Worm (Caenorhabditis elegans) whole organism, late embryonic: ENCODE measurements around the gene B0546.3.

ENCODE experiments used
- C38D4.7 ChIP-seq: fragments of 200-800 bp; sonication (Bioruptor generic); optimal IDR thresholded peaks from 2 replicates; lab custom pipeline; 2018; ENCODE audit warnings: mild to moderate bottlenecking, missing genetic modification characterization, moderate library complexity, missing compliant biosample characterization
- F13H6.1 ChIP-seq: sonication (generic microtip); optimal IDR thresholded peaks from 2 replicates; lab custom pipeline; 2016; ENCODE audit warnings: missing genetic modification characterization, missing compliant biosample characterization
- T23F11.4 ChIP-seq: fragments of 200-800 bp; sonication (Bioruptor generic); optimal IDR thresholded peaks from 2 replicates; lab custom pipeline; 2018; ENCODE audit warnings: mild to moderate bottlenecking, missing genetic modification characterization, missing compliant biosample characterization
- Y22D7AL.16 ChIP-seq: sonication (generic microtip); optimal IDR thresholded peaks from 2 replicates; lab custom pipeline; 2016; ENCODE audit warnings: missing genetic modification characterization, missing compliant biosample characterization
- ama-1 ChIP-seq: fragments of 150-350 bp; optimal IDR thresholded peaks from 2 replicates; lab custom pipeline; 2014
- ceh-22 ChIP-seq: sonication (generic microtip); optimal IDR thresholded peaks from 2 replicates; lab custom pipeline; 2017; ENCODE audit warnings: missing biosample characterization, missing genetic modification characterization
- ceh-24 ChIP-seq: sonication (generic microtip); optimal IDR thresholded peaks from 2 replicates; lab custom pipeline; 2016; ENCODE audit warnings: mild to moderate bottlenecking, missing genetic modification characterization, missing compliant biosample characterization
- ceh-30 ChIP-seq: fragments of 150-350 bp; optimal IDR thresholded peaks from 2 replicates; lab custom pipeline; 2014; ENCODE audit warnings: missing biosample characterization, missing genetic modification characterization
- ceh-31 ChIP-seq: sonication (generic microtip); optimal IDR thresholded peaks from 2 replicates; lab custom pipeline; 2016; ENCODE audit warnings: missing genetic modification characterization, missing compliant biosample characterization
- ceh-34 ChIP-seq: sonication (generic microtip); optimal IDR thresholded peaks from 2 replicates; lab custom pipeline; 2016; ENCODE audit warnings: mild to moderate bottlenecking, missing genetic modification characterization, missing compliant biosample characterization
- ceh-45 ChIP-seq: fragments of 200-800 bp; sonication (Bioruptor generic); IDR thresholded peaks from 2 replicates; pipeline ENCODE4 v1.3.6; 2022; ENCODE audit warnings: missing genetic modification reagents, missing genetic modification characterization, missing compliant biosample characterization
- ceh-48 ChIP-seq: sonication (generic microtip); optimal IDR thresholded peaks from 2 replicates; lab custom pipeline; 2016; ENCODE audit warnings: missing genetic modification characterization, inconsistent platforms, missing compliant biosample characterization
- ceh-9 ChIP-seq: sonication (generic microtip); optimal IDR thresholded peaks from 2 replicates; lab custom pipeline; 2016; ENCODE audit warnings: mild to moderate bottlenecking, missing genetic modification characterization, inconsistent platforms, missing compliant biosample characterization
- dve-1 ChIP-seq: sonication (generic microtip); optimal IDR thresholded peaks from 2 replicates; lab custom pipeline; 2017; ENCODE audit warnings: antibody characterized with exemption, mild to moderate bottlenecking, missing genetic modification characterization, missing compliant biosample characterization
- elt-2 ChIP-seq: sonication (generic microtip); optimal IDR thresholded peaks from 2 replicates; lab custom pipeline; 2016; ENCODE audit warnings: missing genetic modification reagents, missing genetic modification characterization, missing compliant biosample characterization
- elt-4 ChIP-seq: sonication (generic microtip); optimal IDR thresholded peaks from 2 replicates; lab custom pipeline; 2016; ENCODE audit warnings: missing genetic modification characterization, missing compliant biosample characterization
- ets-4 ChIP-seq: sonication (generic microtip); optimal IDR thresholded peaks from 2 replicates; lab custom pipeline; 2016; ENCODE audit warnings: missing genetic modification characterization, missing compliant biosample characterization
- eyg-1 ChIP-seq: sonication (generic microtip); optimal IDR thresholded peaks from 2 replicates; lab custom pipeline; 2016; ENCODE audit warnings: missing genotype, missing genetic modification characterization, missing compliant biosample characterization
- fkh-6 ChIP-seq: sonication (generic microtip); optimal IDR thresholded peaks from 2 replicates; lab custom pipeline; 2016; ENCODE audit warnings: missing genetic modification characterization, missing compliant biosample characterization
- hlh-15 ChIP-seq: sonication (generic microtip); optimal IDR thresholded peaks from 2 replicates; lab custom pipeline; 2016; ENCODE audit warnings: missing genetic modification characterization, missing compliant biosample characterization
- hlh-30 ChIP-seq: sonication (generic microtip); optimal IDR thresholded peaks from 2 replicates; lab custom pipeline; 2017; ENCODE audit warnings: antibody characterized with exemption, missing genetic modification characterization, missing compliant biosample characterization; ENCODE audit not compliant: insufficient read depth
- hlh-6 ChIP-seq: sonication (generic microtip); optimal IDR thresholded peaks from 2 replicates; lab custom pipeline; 2016; ENCODE audit warnings: missing genotype, missing genetic modification characterization, missing compliant biosample characterization
- hlh-8 ChIP-seq: sonication (generic microtip); optimal IDR thresholded peaks from 2 replicates; lab custom pipeline; 2016; ENCODE audit warnings: missing genotype, missing genetic modification characterization, missing compliant biosample characterization
- lin-11 ChIP-seq: fragments of 200-800 bp; sonication (Bioruptor generic); optimal IDR thresholded peaks from 2 replicates; lab custom pipeline; 2018; ENCODE audit warnings: mild to moderate bottlenecking, missing genetic modification characterization, missing compliant biosample characterization
- nhr-232 ChIP-seq: sonication (generic microtip); optimal IDR thresholded peaks from 2 replicates; lab custom pipeline; 2016; ENCODE audit warnings: missing genetic modification characterization, missing compliant biosample characterization
- npax-4 ChIP-seq: sonication (generic microtip); optimal IDR thresholded peaks from 2 replicates; lab custom pipeline; 2016; ENCODE audit warnings: missing genetic modification characterization, missing compliant biosample characterization
- pag-3 ChIP-seq: sonication (generic microtip); optimal IDR thresholded peaks from 2 replicates; lab custom pipeline; 2016; ENCODE audit warnings: missing compliant biosample characterization, missing genetic modification characterization, borderline replicate concordance
- pat-9 ChIP-seq: fragments of 200-800 bp; sonication (Bioruptor generic); optimal IDR thresholded peaks from 2 replicates; lab custom pipeline; 2018; ENCODE audit warnings: mild to moderate bottlenecking, missing genetic modification characterization, moderate library complexity, missing compliant biosample characterization
- pha-4 ChIP-seq: fragments of 150-350 bp; optimal IDR thresholded peaks from 2 replicates; lab custom pipeline; 2018; ENCODE audit warnings: missing biosample characterization, missing genetic modification reagents, missing genetic modification characterization
- pqm-1 ChIP-seq: sonication (generic microtip); optimal IDR thresholded peaks from 2 replicates; lab custom pipeline; 2016; ENCODE audit warnings: missing genetic modification characterization, missing compliant biosample characterization
- pros-1 ChIP-seq: fragments of 150-350 bp; optimal IDR thresholded peaks from 2 replicates; lab custom pipeline; 2014; ENCODE audit warnings: missing biosample characterization, missing genetic modification reagents, missing genetic modification characterization
- rnt-1 ChIP-seq: sonication (generic microtip); optimal IDR thresholded peaks from 2 replicates; lab custom pipeline; 2016; ENCODE audit warnings: missing genetic modification characterization, missing compliant biosample characterization
- sdc-2 ChIP-seq: sonication (generic microtip); optimal IDR thresholded peaks from 2 replicates; lab custom pipeline; 2016; ENCODE audit warnings: missing genotype, missing genetic modification characterization, missing compliant biosample characterization
- syd-9 ChIP-seq: sonication (generic microtip); optimal IDR thresholded peaks from 2 replicates; lab custom pipeline; 2016; ENCODE audit warnings: mild to moderate bottlenecking, missing genetic modification characterization, moderate library complexity, missing compliant biosample characterization
- tbx-2 ChIP-seq: sonication (generic microtip); optimal IDR thresholded peaks from 2 replicates; lab custom pipeline; 2016; ENCODE audit warnings: missing genetic modification characterization, missing compliant biosample characterization
- tbx-7 ChIP-seq: sonication (generic microtip); optimal IDR thresholded peaks from 2 replicates; lab custom pipeline; 2016; ENCODE audit warnings: missing genotype, missing genetic modification characterization, missing compliant biosample characterization
- ttx-3 ChIP-seq: sonication (generic microtip); optimal IDR thresholded peaks from 2 replicates; lab custom pipeline; 2016; ENCODE audit warnings: missing genetic modification reagents, missing genetic modification characterization, missing compliant biosample characterization
- unc-3 ChIP-seq, 2 experiments: fragments of 200-800 bp in 1 of 2; sonication (Bioruptor generic) in 1 of 2; sonication (generic microtip) in 1 of 2; conservative IDR thresholded peaks in 1 of 2; optimal IDR thresholded peaks in 1 of 2; 2 replicates each; pipeline versions ENCODE4 v1.3.6 to Lab custom; 2016 to 2022; ENCODE audit warnings: missing compliant biosample characterization in 2 of 2, missing genetic modification characterization in 2 of 2, missing genetic modification reagents in 1 of 2
- unc-42 ChIP-seq: sonication (generic microtip); optimal IDR thresholded peaks from 2 replicates; lab custom pipeline; 2016; ENCODE audit warnings: missing genotype, missing genetic modification characterization, missing compliant biosample characterization
- unc-55 ChIP-seq: sonication (generic microtip); optimal IDR thresholded peaks from 2 replicates; lab custom pipeline; 2017; ENCODE audit warnings: missing biosample characterization, missing genetic modification reagents, missing genetic modification characterization
- ztf-16 ChIP-seq: sonication (generic microtip); optimal IDR thresholded peaks from 2 replicates; lab custom pipeline; 2017; ENCODE audit warnings: missing genetic modification characterization, missing compliant biosample characterization

Gene B0546.3

ce11 chrIV:3373370-3373769 is 9.3 kb downstream of the B0546.3 start:
- TF ChIP-seq C38D4.7 (no peak), tbx-7 (no peak), pat-9 (tag; lab: Kevin White, UChicago) (no peak), unc-42 (tag; lab: Kevin White, UChicago) (no peak), hlh-30 (tag; lab: Kevin White, UChicago) (no peak), hlh-15 (tag; lab: Kevin White, UChicago) (no peak), unc-55 (no peak), sdc-2 (tag; lab: Kevin White, UChicago) (no peak), ceh-22 (tag; lab: Kevin White, UChicago) (no peak), lin-11 (tag; lab: Kevin White, UChicago) (no peak), pqm-1 (tag; lab: Kevin White, UChicago) (no peak), ama-1 (no peak), ceh-24 (tag; lab: Kevin White, UChicago) (no peak), npax-4 (tag; lab: Kevin White, UChicago) (no peak)

ce11 chrIV:3368638-3369247 is 13.9 kb downstream of the B0546.3 start, which contains the start of gene vha-19:
Gene vha-19 (plus strand): TSS chrIV:3369197.
- no peak for TF ChIP-seq ceh-24 (tag; lab: Kevin White, UChicago)
- no peak for TF ChIP-seq sdc-2 (tag; lab: Kevin White, UChicago)
- no peak for TF ChIP-seq pha-4 (tag; lab: Kevin White, UChicago)
- TF ChIP-seq ztf-16 (tag; lab: Kevin White, UChicago), result no peak
- TF ChIP-seq elt-2 (tag; lab: Kevin White, UChicago), result no peak
- no peak for TF ChIP-seq npax-4 (tag; lab: Kevin White, UChicago)
- TF ChIP-seq dve-1 (tag; lab: Kevin White, UChicago), result no peak
- no peak for TF ChIP-seq Y22D7AL.16 (tag; lab: Kevin White, UChicago)
- no peak for TF ChIP-seq eyg-1
- TF ChIP-seq syd-9, result no peak
- no peak for TF ChIP-seq fkh-6
- TF ChIP-seq ceh-9 (tag; lab: Kevin White, UChicago), result no peak
- TF ChIP-seq rnt-1 (tag; lab: Kevin White, UChicago), result no peak
- TF ChIP-seq ceh-48 (tag; lab: Kevin White, UChicago), result peak; percentile 23
- peak; percentile 51 for TF ChIP-seq ceh-34 (tag; lab: Kevin White, UChicago)
- peak; percentile 14 for TF ChIP-seq ets-4
- TF ChIP-seq ceh-45 (GFP tag; lab: Robert Waterston, UW), result no peak

- no peak for TF ChIP-seq pros-1 (tag; lab: Kevin White, UChicago)
- TF ChIP-seq ceh-22 (tag; lab: Kevin White, UChicago), result no peak
- TF ChIP-seq dve-1 (tag; lab: Kevin White, UChicago), result no peak
Measured at ce11 chrIV:3363784-3364183, 18.9 kb downstream of the B0546.3 start.

ce11 chrIV:3363221-3363620 is 19.4 kb downstream of the B0546.3 start, which contains the start of gene Y55H10A.2:
Gene Y55H10A.2 (plus strand): TSS chrIV:3363521.
- TF ChIP-seq ttx-3 (tag; lab: Kevin White, UChicago) (no peak), nhr-232 (tag; lab: Kevin White, UChicago) (no peak), pag-3 (no peak), ceh-30 (tag; lab: Kevin White, UChicago) (no peak), elt-4 (no peak), hlh-8 (tag; lab: Kevin White, UChicago) (no peak), elt-2 (tag; lab: Kevin White, UChicago) (no peak), tbx-2 (no peak), T23F11.4 (GFP tag; lab: Kevin White, UChicago) (no peak), unc-3 (GFP tag; conservative IDR thresholded peaks at IDR 0.05; lab: Robert Waterston, UW) (no peak), unc-3 (tag; optimal IDR thresholded peaks at IDR 0.05; lab: Kevin White, UChicago) (no peak), ztf-16 (tag; lab: Kevin White, UChicago) (no peak), lin-11 (tag; lab: Kevin White, UChicago) (no peak), F13H6.1 (tag; lab: Kevin White, UChicago) (no peak), hlh-6 (tag; lab: Kevin White, UChicago) (no peak), ceh-31 (tag; lab: Kevin White, UChicago) (no peak)
